Worm (Caenorhabditis elegans) whole organism, L4 larva: ENCODE results near the gene pyc-1.

Experiments used
- D1046.2 ChIP-seq: fragments of 200-800 bp; sonication (Bioruptor generic); IDR thresholded peaks from 2 replicates; pipeline ENCODE4 v1.3.6; 2022; ENCODE audit warnings: missing genetic modification characterization, missing compliant biosample characterization
- F37D6.2 ChIP-seq: sonication (generic microtip); optimal IDR thresholded peaks from 2 replicates; lab custom pipeline; 2016; ENCODE audit warnings: mild to moderate bottlenecking, missing genetic modification characterization, missing compliant biosample characterization
- R02D3.7 ChIP-seq: fragments of 150-350 bp; sonication (generic microtip); optimal IDR thresholded peaks from 3 replicates; lab custom pipeline; 2014; ENCODE audit warnings: missing biosample characterization, missing genetic modification characterization
- T26A8.4 ChIP-seq: fragments of 200-800 bp; sonication (Bioruptor generic); IDR thresholded peaks from 2 replicates; pipeline ENCODE4 v1.3.6; 2022; ENCODE audit warnings: missing genetic modification characterization, missing compliant biosample characterization
- Y105C5A.15 ChIP-seq: fragments of 200-800 bp; sonication (Bioruptor generic); IDR thresholded peaks from 2 replicates; pipeline ENCODE4 v1.3.6; 2022; ENCODE audit warnings: missing genetic modification characterization, missing compliant biosample characterization
- Y48G9A.11 ChIP-seq: fragments of 200-800 bp; sonication (Bioruptor generic); IDR thresholded peaks from 2 replicates; pipeline ENCODE4 v1.3.6; 2022; ENCODE audit warnings: missing genetic modification reagents, missing genetic modification characterization, missing compliant biosample characterization
- aha-1 ChIP-seq: fragments of 150-350 bp; peaks from one replicate; lab custom pipeline; 2014; ENCODE audit warnings: missing biosample characterization, missing genetic modification characterization
- aly-2 ChIP-seq: sonication (generic microtip); optimal IDR thresholded peaks from 2 replicates; lab custom pipeline; 2018; ENCODE audit warnings: missing biosample characterization, missing genetic modification characterization
- arid-1 ChIP-seq: fragments of 200-800 bp; sonication (Bioruptor generic); conservative IDR thresholded peaks from 2 replicates; pipeline ENCODE4 v1.3.6; 2022; ENCODE audit warnings: missing genetic modification reagents, missing genetic modification characterization, missing compliant biosample characterization
- attf-4 ChIP-seq: sonication (generic microtip); optimal IDR thresholded peaks from 3 replicates; lab custom pipeline; 2017; ENCODE audit warnings: missing biosample characterization, missing genetic modification characterization
- ceh-20 ChIP-seq: fragments of 200-800 bp; sonication (Bioruptor generic); IDR thresholded peaks from 2 replicates; pipeline ENCODE4 v1.3.6; 2022; ENCODE audit warnings: missing genetic modification reagents, missing genetic modification characterization, missing compliant biosample characterization
- ceh-28 ChIP-seq: fragments of 150-350 bp; optimal IDR thresholded peaks from 2 replicates; lab custom pipeline; 2014; ENCODE audit warnings: missing biosample characterization, missing genetic modification reagents, missing genetic modification characterization
- ces-1 ChIP-seq: fragments of 150-350 bp; sonication (generic microtip); optimal IDR thresholded peaks from 4 replicates; lab custom pipeline; 2014; ENCODE audit warnings: missing biosample characterization, missing genetic modification reagents, missing genetic modification characterization
- cey-2 ChIP-seq: sonication (generic microtip); optimal IDR thresholded peaks from 3 replicates; lab custom pipeline; 2017; ENCODE audit warnings: missing genetic modification characterization, mild to moderate bottlenecking, missing compliant biosample characterization, antibody characterized with exemption, borderline replicate concordance; ENCODE audit not compliant: insufficient read depth
- ctbp-1 ChIP-seq: fragments of 200-800 bp; sonication (Bioruptor generic); IDR thresholded peaks from 2 replicates; pipeline ENCODE4 v1.3.6; 2022; ENCODE audit warnings: missing genetic modification reagents, missing genetic modification characterization, missing compliant biosample characterization
- daf-16 ChIP-seq, 3 experiments: sonication (generic microtip); optimal IDR thresholded peaks; 2 replicates each; lab custom pipeline; 2016 to 2017; ENCODE audit warnings: missing genetic modification characterization in 3 of 3, missing genetic modification reagents in 3 of 3, mild to moderate bottlenecking in 2 of 3, missing compliant biosample characterization in 2 of 3, missing biosample characterization in 1 of 3, moderate library complexity in 1 of 3
- daf-19 ChIP-seq: fragments of 200-800 bp; sonication (Bioruptor generic); conservative IDR thresholded peaks from 2 replicates; pipeline ENCODE4 v1.3.6; 2022; ENCODE audit warnings: missing genetic modification characterization, missing compliant biosample characterization
- daf-8 ChIP-seq: fragments of 200-800 bp; sonication (Bioruptor generic); IDR thresholded peaks from 2 replicates; pipeline ENCODE4 v1.3.6; 2022; ENCODE audit warnings: missing genetic modification characterization, missing compliant biosample characterization
- dmd-8 ChIP-seq: fragments of 200-800 bp; sonication (Bioruptor generic); IDR thresholded peaks from 2 replicates; pipeline ENCODE4 v1.3.6; 2022; ENCODE audit warnings: missing genetic modification characterization, missing compliant biosample characterization
- egl-27 ChIP-seq: sonication (generic microtip); optimal IDR thresholded peaks from 3 replicates; lab custom pipeline; 2017; ENCODE audit warnings: missing biosample characterization, missing genetic modification reagents, missing genetic modification characterization
- gei-8 ChIP-seq: fragments of 200-800 bp; sonication (Bioruptor generic); optimal IDR thresholded peaks from 2 replicates; lab custom pipeline; 2018; ENCODE audit warnings: mild to moderate bottlenecking, missing genetic modification characterization, missing compliant biosample characterization
- lin-13 ChIP-seq: fragments of 150-350 bp; optimal IDR thresholded peaks from 2 replicates; lab custom pipeline; 2014; ENCODE audit warnings: missing biosample characterization, missing genetic modification reagents, missing genetic modification characterization
- lin-15B ChIP-seq: fragments of 150-350 bp; sonication (generic microtip); optimal IDR thresholded peaks from 3 replicates; lab custom pipeline; 2014; ENCODE audit warnings: missing biosample characterization, missing genetic modification characterization
- lin-38 ChIP-seq: fragments of 200-800 bp; sonication (Bioruptor generic); IDR thresholded peaks from 2 replicates; pipeline ENCODE4 v1.3.6; 2022; ENCODE audit warnings: missing genetic modification reagents, missing genetic modification characterization, missing compliant biosample characterization
- lir-3 ChIP-seq: sonication (generic microtip); optimal IDR thresholded peaks from 2 replicates; lab custom pipeline; 2016; ENCODE audit warnings: mild to moderate bottlenecking, missing genetic modification characterization, missing compliant biosample characterization
- madf-5 ChIP-seq, 2 experiments: fragments of 200-800 bp; sonication (Bioruptor generic); IDR thresholded peaks; 2 replicates each; pipeline ENCODE4 v1.3.6; 2022; ENCODE audit warnings: missing compliant biosample characterization in 2 of 2, missing genetic modification characterization in 2 of 2
- mdl-1 ChIP-seq, 2 experiments: fragments of 150-350 bp in 1 of 2; sonication (generic microtip) in 1 of 2; optimal IDR thresholded peaks; 2 replicates each; lab custom pipeline; 2014 to 2017; ENCODE audit warnings: missing biosample characterization in 2 of 2, missing genetic modification characterization in 2 of 2
- mdt-29 ChIP-seq: fragments of 200-800 bp; sonication (Bioruptor generic); IDR thresholded peaks from 2 replicates; pipeline ENCODE4 v1.3.6; 2022; ENCODE audit warnings: missing genetic modification reagents, missing genetic modification characterization, missing compliant biosample characterization
- mep-1 ChIP-seq: fragments of 150-350 bp; sonication (generic microtip); optimal IDR thresholded peaks from 3 replicates; lab custom pipeline; 2014; ENCODE audit warnings: missing biosample characterization, missing genetic modification characterization
- mes-2 ChIP-seq: sonication (generic microtip); optimal IDR thresholded peaks from 2 replicates; lab custom pipeline; 2016; ENCODE audit warnings: missing genotype, mild to moderate bottlenecking, missing genetic modification characterization, missing compliant biosample characterization; ENCODE audit not compliant: poor library complexity, severe bottlenecking
- mxl-3 ChIP-seq: fragments of 200-800 bp; sonication (Bioruptor generic); optimal IDR thresholded peaks from 2 replicates; lab custom pipeline; 2018; ENCODE audit warnings: mild to moderate bottlenecking, missing genetic modification characterization, missing compliant biosample characterization
- nhr-42 ChIP-seq: fragments of 200-800 bp; sonication (Bioruptor generic); IDR thresholded peaks from 2 replicates; pipeline ENCODE4 v1.3.6; 2022; ENCODE audit warnings: missing genetic modification characterization, missing compliant biosample characterization
- nhr-77 ChIP-seq: fragments of 150-350 bp; optimal IDR thresholded peaks from 2 replicates; lab custom pipeline; 2014; ENCODE audit warnings: missing biosample characterization, missing genetic modification characterization
- pha-4 ChIP-seq, 2 experiments: fragments of 150-350 bp in 1 of 2; fragments of 200-800 bp in 1 of 2; sonication (Bioruptor generic) in 1 of 2; IDR thresholded peaks in 1 of 2; optimal IDR thresholded peaks in 1 of 2; 2 replicates each; pipeline versions ENCODE4 v1.3.6 to Lab custom; 2014 to 2022; ENCODE audit warnings: missing genetic modification characterization in 2 of 2, missing genetic modification reagents in 2 of 2, missing biosample characterization in 1 of 2, missing compliant biosample characterization in 1 of 2
- set-16 ChIP-seq: fragments of 200-800 bp; sonication (Bioruptor generic); IDR thresholded peaks from 2 replicates; pipeline ENCODE4 v1.3.6; 2022; ENCODE audit warnings: missing genetic modification reagents, missing genetic modification characterization, missing compliant biosample characterization
- skn-1 ChIP-seq: fragments of 150-350 bp; optimal IDR thresholded peaks from 2 replicates; lab custom pipeline; 2014; ENCODE audit warnings: missing biosample characterization, missing genetic modification characterization
- snpc-1.2 ChIP-seq: fragments of 200-800 bp; sonication (Bioruptor generic); IDR thresholded peaks from 2 replicates; pipeline ENCODE4 v1.3.6; 2022; ENCODE audit warnings: missing genetic modification reagents, missing genetic modification characterization, missing compliant biosample characterization
- tag-97 ChIP-seq: fragments of 200-800 bp; sonication (Bioruptor generic); IDR thresholded peaks from 2 replicates; pipeline ENCODE4 v1.3.6; 2022; ENCODE audit warnings: missing genetic modification characterization, missing compliant biosample characterization
- unc-39 ChIP-seq: sonication (generic microtip); optimal IDR thresholded peaks from 2 replicates; lab custom pipeline; 2017; ENCODE audit warnings: missing biosample characterization, missing genetic modification characterization
- unc-62 ChIP-seq, 3 experiments: fragments of 150-350 bp in 1 of 3; sonication (generic microtip); optimal IDR thresholded peaks in 2 of 3; peaks in 1 of 3; 1 replicate in 1 of 3; 2 replicates in 2 of 3; lab custom pipeline; 2014 to 2017; ENCODE audit warnings: missing biosample characterization in 3 of 3, missing genetic modification characterization in 3 of 3, missing genetic modification reagents in 3 of 3, missing genotype in 1 of 3
- vab-7 ChIP-seq: fragments of 200-800 bp; sonication (Bioruptor generic); IDR thresholded peaks from 2 replicates; pipeline ENCODE4 v1.3.6; 2022; ENCODE audit warnings: missing genetic modification reagents, missing genetic modification characterization, missing compliant biosample characterization
- zfp-3 ChIP-seq: fragments of 200-800 bp; sonication (Bioruptor generic); conservative IDR thresholded peaks from 2 replicates; pipeline ENCODE4 v1.3.6; 2022; ENCODE audit warnings: missing genetic modification reagents, missing genetic modification characterization, missing compliant biosample characterization

The pyc-1 gene

ce11 chrV:11819451-11819850 lies 2.9 kb downstream of the pyc-1 start:
- TF ChIP-seq madf-5 (GFP tag; IDR thresholded peaks at IDR 0.05; lab: Robert Waterston, UW) (no peak), vab-7 (0 out of 2 replicates have a peak, but pooled peaks have one; percentile 2), mdl-1 (tag; optimal IDR thresholded peaks at IDR 0.05; lab: Kevin White, UChicago) (no peak), aha-1 (peak; percentile 76), daf-16 (GFP tag; optimal IDR thresholded peaks at IDR 0.05; lab: Kevin White, UChicago) (no peak), daf-16 (tag; optimal IDR thresholded peaks at IDR 0.05; lab: Kevin White, UChicago) (peak; percentile 4)

ce11 chrV:11818786-11819185 lies 3.5 kb downstream of the pyc-1 start:
- TF ChIP-seq unc-62 (GFP tag; optimal IDR thresholded peaks at IDR 0.05 in 1 of 2; lab: Kevin White, UChicago) (peak in 1 of 2 experiments; percentile 44), unc-62 (tag; optimal IDR thresholded peaks at IDR 0.05; lab: Kevin White, UChicago) (no peak), Y48G9A.11 (GFP tag; lab: Robert Waterston, UW) (no peak)

- 0 out of 2 replicates have a peak, but pooled peaks have one; percentile 32 for TF ChIP-seq Y105C5A.15
- no peak for TF ChIP-seq lin-15B (tag; lab: Kevin White, UChicago)
- TF ChIP-seq mep-1 (tag; lab: Kevin White, UChicago): no peak
- TF ChIP-seq lin-38 (GFP tag; lab: Robert Waterston, UW): 0 out of 2 replicates have a peak, but pooled peaks have one; percentile 15
- peak; percentile 79; the same call in 1 of the 2 replicates for TF ChIP-seq zfp-3 (GFP tag; lab: Robert Waterston, UW)
- 0 out of 2 replicates have a peak, but pooled peaks have one; percentile 11 for TF ChIP-seq D1046.2 (GFP tag; lab: Robert Waterston, UW)
- no peak for TF ChIP-seq mdl-1 (tag; optimal IDR thresholded peaks at IDR 0.05; lab: Kevin White, UChicago)
- TF ChIP-seq daf-8: no peak
- TF ChIP-seq pha-4 (GFP tag; IDR thresholded peaks at IDR 0.05; lab: Robert Waterston, UW): 0 out of 2 replicates have a peak, but pooled peaks have one; percentile 35
- TF ChIP-seq pha-4 (tag; optimal IDR thresholded peaks at IDR 0.05; lab: Kevin White, UChicago): no peak
- 0 out of 2 replicates have a peak, but pooled peaks have one; percentile 12 for TF ChIP-seq ceh-20 (GFP tag; lab: Robert Waterston, UW)
- TF ChIP-seq lin-13: no peak
- TF ChIP-seq ces-1 (GFP tag; lab: Kevin White, UChicago): no peak
- peak; percentile 17; the same call in 1 of the 2 replicates for TF ChIP-seq nhr-42
Measured at ce11 chrV:11818064-11818463, 4.3 kb downstream of the pyc-1 start.

DNA sequence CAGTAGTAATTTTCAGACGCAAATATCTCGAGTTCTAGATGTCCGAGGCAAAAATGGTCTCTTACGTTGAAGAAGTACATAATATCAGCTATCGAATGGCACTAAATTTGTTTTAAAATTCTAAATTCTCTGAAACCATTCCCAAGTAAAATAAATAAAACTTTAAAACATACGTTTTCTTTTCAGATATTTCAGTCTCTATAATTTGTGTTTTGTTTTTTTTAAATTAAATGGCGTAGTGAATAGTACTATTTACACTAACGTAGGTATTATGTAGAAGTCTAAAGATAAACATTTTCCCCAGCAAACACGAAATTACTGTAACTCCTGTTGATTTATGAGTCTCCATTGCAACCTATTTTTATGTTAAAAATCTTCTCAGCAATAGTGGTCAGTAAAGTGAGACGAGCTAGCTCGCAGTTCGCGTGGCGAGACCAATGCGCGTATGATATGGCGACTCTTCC lies 5.0 kb downstream of the pyc-1 start:
- TF ChIP-seq T26A8.4: peak; percentile 74
- TF ChIP-seq R02D3.7: no peak
- no peak for TF ChIP-seq mes-2 (tag; lab: Kevin White, UChicago)
- TF ChIP-seq egl-27 (tag; lab: Kevin White, UChicago): no peak
- no peak for TF ChIP-seq ctbp-1 (GFP tag; lab: Robert Waterston, UW)
- TF ChIP-seq F37D6.2 (tag; lab: Kevin White, UChicago): no peak
- no peak for TF ChIP-seq daf-19
- no peak for TF ChIP-seq lir-3 (tag; lab: Kevin White, UChicago)
- no peak for TF ChIP-seq unc-39 (tag; lab: Kevin White, UChicago)
- TF ChIP-seq mxl-3 (GFP tag; lab: Kevin White, UChicago): no peak
- no peak for TF ChIP-seq ceh-28 (tag; lab: Kevin White, UChicago)
- no peak for TF ChIP-seq aha-1
- no peak for TF ChIP-seq attf-4 (tag; lab: Kevin White, UChicago)
- peak; percentile 48 for TF ChIP-seq mep-1 (tag; lab: Kevin White, UChicago)
- TF ChIP-seq cey-2 (tag; lab: Kevin White, UChicago): no peak
- no peak for TF ChIP-seq ces-1 (GFP tag; lab: Kevin White, UChicago)
- no peak for TF ChIP-seq tag-97 (GFP tag; lab: Robert Waterston, UW)
- peak; percentile 67 for TF ChIP-seq arid-1 (GFP tag; lab: Robert Waterston, UW)
- no peak for TF ChIP-seq set-16 (GFP tag; lab: Robert Waterston, UW)
- no peak; the same call in 1 of the 2 replicates for TF ChIP-seq Y48G9A.11 (GFP tag; lab: Robert Waterston, UW)
- no peak for TF ChIP-seq skn-1 (tag; lab: Kevin White, UChicago)
- no peak for TF ChIP-seq dmd-8 (GFP tag; lab: Robert Waterston, UW)
- no peak for TF ChIP-seq nhr-77 (tag; lab: Kevin White, UChicago)
- no peak for TF ChIP-seq lin-13
- TF ChIP-seq snpc-1.2 (GFP tag; lab: Robert Waterston, UW): no peak
- 0 out of 2 replicates have a peak, but pooled peaks have one; percentile 72 for TF ChIP-seq nhr-42
- TF ChIP-seq mdt-29 (GFP tag; lab: Robert Waterston, UW): no peak; the same call in 1 of the 2 replicates
- TF ChIP-seq gei-8 (GFP tag; lab: Kevin White, UChicago): no peak
- no peak for TF ChIP-seq lin-15B (tag; lab: Kevin White, UChicago)
- no peak for TF ChIP-seq aly-2
